Fruit fly (Drosophila melanogaster): ENCODE measurements around the gene shtd.

dm6 chrX:15465410-15465809 lies 3.2 kb upstream of the shtd start:
- TF ChIP-seq Rfx (GFP tag; IDR thresholded peaks at IDR 0.05) (0 out of 2 replicates have a peak, but pooled peaks have one; percentile 4), Med (GFP tag) (peak; percentile 71), HLHmδ (GFP tag; optimal IDR thresholded peaks at IDR 0.05) (no peak), HmgD (GFP tag; optimal IDR thresholded peaks at IDR 0.05) (no peak), croc (GFP tag; conservative IDR thresholded peaks at IDR 0.05) (no peak), Dip2 (GFP tag; IDR thresholded peaks at IDR 0.05) (no peak)

All from whole organism, embryonic.